Worm (Caenorhabditis elegans) whole organism, early embryonic: ENCODE measurements around the gene C50E10.1.
"Not testable (repeated sequence)": the region's sequence is repeated elsewhere in the genome, so short reads cannot be mapped to it uniquely, and the experiment has no call there.

Experiments used
- B0310.2 ChIP-seq: sonication (generic microtip); optimal IDR thresholded peaks from 2 replicates; lab custom pipeline; 2016; ENCODE audit warnings: mild to moderate bottlenecking, missing genetic modification characterization, missing compliant biosample characterization
- F13C5.2 ChIP-seq: sonication (generic microtip); optimal IDR thresholded peaks from 2 replicates; lab custom pipeline; 2017; ENCODE audit warnings: mild to moderate bottlenecking, missing genetic modification characterization, inconsistent platforms, missing compliant biosample characterization
- aly-1 ChIP-seq: sonication (generic microtip); optimal IDR thresholded peaks from 2 replicates; lab custom pipeline; 2016; ENCODE audit warnings: missing genetic modification characterization, missing compliant biosample characterization
- ama-1 ChIP-seq: fragments of 150-350 bp; optimal IDR thresholded peaks from 2 replicates; lab custom pipeline; 2014
- ceh-13 ChIP-seq: fragments of 200-800 bp; sonication (Bioruptor generic); optimal IDR thresholded peaks from 2 replicates; lab custom pipeline; 2018; ENCODE audit warnings: mild to moderate bottlenecking, missing genetic modification characterization, missing compliant biosample characterization
- ceh-36 ChIP-seq: sonication (generic microtip); optimal IDR thresholded peaks from 2 replicates; lab custom pipeline; 2016; ENCODE audit warnings: missing genetic modification characterization, inconsistent platforms, missing compliant biosample characterization
- ets-7 ChIP-seq: sonication (generic microtip); optimal IDR thresholded peaks from 2 replicates; lab custom pipeline; 2016; ENCODE audit warnings: missing genotype, missing genetic modification characterization, missing compliant biosample characterization
- flt-1 ChIP-seq: fragments of 200-800 bp; sonication (Bioruptor generic); IDR thresholded peaks from 2 replicates; pipeline ENCODE4 v1.3.6; 2022; ENCODE audit warnings: missing genetic modification characterization, missing compliant biosample characterization
- hmbx-1 ChIP-seq: sonication (generic microtip); optimal IDR thresholded peaks from 2 replicates; lab custom pipeline; 2016; ENCODE audit warnings: mild to moderate bottlenecking, missing genetic modification characterization, missing compliant biosample characterization
- hmg-4 ChIP-seq: fragments of 200-800 bp; sonication (Bioruptor generic); optimal IDR thresholded peaks from 2 replicates; lab custom pipeline; 2018; ENCODE audit warnings: mild to moderate bottlenecking, missing genetic modification characterization, missing compliant biosample characterization
- hnd-1 ChIP-seq: sonication (generic microtip); optimal IDR thresholded peaks from 2 replicates; lab custom pipeline; 2016; ENCODE audit warnings: missing genetic modification characterization, missing compliant biosample characterization
- pes-1 ChIP-seq: fragments of 200-800 bp; sonication (Bioruptor generic); IDR thresholded peaks from 2 replicates; pipeline ENCODE4 v1.3.6; 2022; ENCODE audit warnings: missing genetic modification reagents, missing genetic modification characterization, missing compliant biosample characterization
- scrt-1 ChIP-seq: fragments of 200-800 bp; sonication (Bioruptor generic); IDR thresholded peaks from 2 replicates; pipeline ENCODE4 v1.3.6; 2022; ENCODE audit warnings: missing genetic modification characterization, missing compliant biosample characterization
- sea-1 ChIP-seq: fragments of 200-800 bp; sonication (Bioruptor generic); conservative IDR thresholded peaks from 2 replicates; pipeline ENCODE4 v1.3.6; 2022; ENCODE audit warnings: missing genetic modification characterization, missing compliant biosample characterization
- tbx-11 ChIP-seq: fragments of 200-800 bp; sonication (Bioruptor generic); IDR thresholded peaks from 2 replicates; pipeline ENCODE4 v1.3.6; 2022; ENCODE audit warnings: missing genetic modification characterization, missing compliant biosample characterization
- tbx-37 ChIP-seq: fragments of 200-800 bp; sonication (Bioruptor generic); conservative IDR thresholded peaks from 2 replicates; pipeline ENCODE4 v1.3.6; 2022; ENCODE audit warnings: missing genetic modification reagents, missing genetic modification characterization, missing compliant biosample characterization
- tra-4 ChIP-seq: sonication (generic microtip); optimal IDR thresholded peaks from 2 replicates; lab custom pipeline; 2017; ENCODE audit warnings: missing genetic modification characterization, missing compliant biosample characterization

The C50E10.1 gene

DNA sequence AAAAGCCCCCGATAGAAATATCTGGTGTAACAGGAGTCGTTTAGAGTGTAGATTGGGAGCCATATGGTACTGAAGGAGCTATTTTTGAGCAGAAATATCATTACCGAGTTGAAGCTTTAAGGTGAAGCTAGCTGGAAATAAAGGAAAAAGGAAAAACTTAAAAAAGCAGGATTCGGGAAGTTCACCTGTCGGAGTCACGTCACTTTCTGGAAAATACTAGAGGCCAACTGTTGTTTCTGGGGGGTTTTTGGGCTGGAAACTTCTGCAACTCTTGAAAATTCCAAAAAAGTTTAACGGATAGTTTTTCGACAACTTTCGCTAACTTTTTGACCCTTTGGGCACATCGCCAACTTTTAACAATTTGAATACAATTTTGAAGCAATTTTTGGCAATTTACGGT is 21.1 kb upstream of the C50E10.1 start, which contains the start of gene sre-53:
TSS of gene sre-53 (minus strand) at position 101 of the 400 bp plus-strand sequence.
- TF ChIP-seq scrt-1 (GFP tag; lab: Robert Waterston, UW): no peak

DNA sequence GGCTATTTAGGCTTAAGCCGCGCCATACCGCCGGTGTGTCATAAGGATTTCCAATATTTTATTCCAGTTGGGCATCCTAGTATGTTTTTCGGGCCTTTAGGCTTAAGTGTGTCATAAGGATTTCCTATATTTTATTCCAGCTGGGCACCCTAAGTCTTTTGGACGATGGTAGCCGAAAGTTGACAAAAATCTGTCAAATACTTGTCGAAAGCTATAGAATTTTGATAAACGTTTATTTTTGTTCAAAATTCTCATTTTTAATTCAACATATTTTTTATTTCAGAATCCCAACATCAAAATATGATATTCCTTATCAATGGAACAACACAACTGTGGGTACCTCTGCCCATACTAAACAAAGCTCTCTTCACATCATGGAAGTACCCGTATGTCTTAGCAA is 16.3 kb upstream of the C50E10.1 start, which contains the start of gene sre-49:
TSS of gene sre-49 (plus strand) at position 301 of the 400 bp plus-strand sequence.
- not testable (repeated sequence) for TF ChIP-seq ets-7, hnd-1, F13C5.2 (tag; lab: Kevin White, UChicago)

DNA sequence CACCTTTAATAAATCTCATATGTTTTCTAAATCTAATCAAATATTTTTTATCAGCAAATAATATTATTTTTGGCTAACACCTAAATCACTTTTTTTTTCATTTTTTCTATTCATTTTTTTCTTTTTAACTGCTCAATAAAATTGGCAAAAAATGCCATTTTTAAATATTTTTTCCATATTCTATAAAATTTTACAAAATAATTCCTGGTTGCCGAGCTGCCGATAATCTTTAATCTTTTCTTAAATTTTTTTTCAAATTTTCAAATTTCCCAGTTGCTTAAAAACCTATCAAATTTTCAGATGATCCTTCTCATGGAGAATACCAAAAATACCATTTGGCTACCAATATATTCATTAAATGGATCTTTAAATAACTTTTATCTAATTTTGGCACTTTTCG is 9.3 kb upstream of the C50E10.1 start, which contains the start of gene sre-51:
TSS of gene sre-51 (plus strand) at position 301 of the 400 bp plus-strand sequence.
- TF ChIP-seq tbx-11 (GFP tag; lab: Robert Waterston, UW) (no peak), ceh-36 (tag; lab: Kevin White, UChicago) (no peak), F13C5.2 (tag; lab: Kevin White, UChicago) (no peak), sea-1 (GFP tag; lab: Robert Waterston, UW) (no peak), scrt-1 (GFP tag; lab: Robert Waterston, UW) (no peak), flt-1 (GFP tag; lab: Robert Waterston, UW) (no peak), pes-1 (GFP tag; lab: Robert Waterston, UW) (no peak), aly-1 (tag; lab: Kevin White, UChicago) (no peak), tra-4 (tag; lab: Kevin White, UChicago) (no peak), hnd-1 (tag; lab: Kevin White, UChicago) (no peak), ets-7 (tag; lab: Kevin White, UChicago) (no peak), tbx-37 (GFP tag; lab: Robert Waterston, UW) (no peak), hmg-4 (GFP tag; lab: Kevin White, UChicago) (no peak), ama-1 (lab: Kevin White, UChicago) (no peak)

DNA sequence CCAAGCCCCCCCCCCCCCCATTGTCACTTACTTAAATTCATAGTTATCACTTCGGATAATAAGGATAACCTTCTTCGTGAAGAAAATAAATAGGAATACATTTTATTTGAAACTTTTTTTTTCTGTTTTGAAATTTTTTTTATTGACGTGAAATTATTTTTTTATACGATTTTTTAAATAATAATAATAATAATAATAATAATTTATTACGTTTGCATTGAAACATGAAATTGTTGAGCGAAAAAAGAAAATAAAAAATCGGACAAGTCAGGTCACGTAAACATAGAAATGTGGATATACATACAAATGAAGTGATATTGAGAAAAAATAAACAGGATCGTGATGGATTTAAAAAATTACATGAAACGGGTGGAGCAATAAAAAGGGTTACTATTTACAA is 7.4 kb upstream of the C50E10.1 start, which contains the start of gene C50E10.2:
TSS of gene C50E10.2 (minus strand) at position 101 of the 400 bp plus-strand sequence.
- no peak for TF ChIP-seq B0310.2 (tag; lab: Kevin White, UChicago)
- no peak for TF ChIP-seq ceh-13 (GFP tag; lab: Kevin White, UChicago)
- TF ChIP-seq tra-4 (tag; lab: Kevin White, UChicago): no peak
- TF ChIP-seq ets-7 (tag; lab: Kevin White, UChicago): no peak
- TF ChIP-seq hmg-4 (GFP tag; lab: Kevin White, UChicago): no peak
- TF ChIP-seq tbx-11 (GFP tag; lab: Robert Waterston, UW): no peak
- no peak for TF ChIP-seq aly-1 (tag; lab: Kevin White, UChicago)
- no peak for TF ChIP-seq pes-1 (GFP tag; lab: Robert Waterston, UW)
- no peak for TF ChIP-seq hnd-1 (tag; lab: Kevin White, UChicago)
- no peak for TF ChIP-seq hmbx-1 (tag; lab: Kevin White, UChicago)
- TF ChIP-seq ceh-36 (tag; lab: Kevin White, UChicago): no peak
- TF ChIP-seq flt-1 (GFP tag; lab: Robert Waterston, UW): no peak
- TF ChIP-seq sea-1 (GFP tag; lab: Robert Waterston, UW): no peak
- no peak for TF ChIP-seq ama-1 (lab: Kevin White, UChicago)
- TF ChIP-seq F13C5.2 (tag; lab: Kevin White, UChicago): no peak
- TF ChIP-seq scrt-1 (GFP tag; lab: Robert Waterston, UW): no peak
- no peak for TF ChIP-seq tbx-37 (GFP tag; lab: Robert Waterston, UW)

DNA sequence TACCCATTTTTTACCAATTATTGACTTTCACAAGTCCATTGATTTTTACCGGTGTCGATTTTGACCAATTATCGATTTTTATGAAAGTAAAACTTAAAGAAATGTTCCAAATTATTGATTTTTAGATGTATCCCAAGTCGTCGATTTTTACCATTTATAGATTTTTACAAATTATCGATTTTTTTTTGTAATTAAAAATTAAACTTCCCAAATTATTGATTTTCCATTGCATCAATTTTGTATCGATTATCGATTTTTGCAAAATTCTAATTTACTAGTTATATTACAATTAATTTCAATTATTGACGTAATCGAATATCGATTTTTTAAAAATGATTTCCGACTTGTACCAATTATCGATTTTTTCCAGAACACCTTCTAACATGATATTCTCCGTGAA is 888 bp upstream of the C50E10.1 start, which contains the start of gene sre-50:
TSS of gene sre-50 (plus strand) at position 384 of the 400 bp plus-strand sequence.
- no peak for TF ChIP-seq ets-7 (tag; lab: Kevin White, UChicago)
- no peak for TF ChIP-seq B0310.2 (tag; lab: Kevin White, UChicago)
- no peak for TF ChIP-seq hnd-1 (tag; lab: Kevin White, UChicago)
- TF ChIP-seq tra-4 (tag; lab: Kevin White, UChicago): no peak
- TF ChIP-seq hmbx-1 (tag; lab: Kevin White, UChicago): no peak
- no peak for TF ChIP-seq pes-1 (GFP tag; lab: Robert Waterston, UW)
- no peak for TF ChIP-seq ama-1 (lab: Kevin White, UChicago)
- no peak for TF ChIP-seq scrt-1 (GFP tag; lab: Robert Waterston, UW)
- TF ChIP-seq ceh-13 (GFP tag; lab: Kevin White, UChicago): no peak
- no peak for TF ChIP-seq hmg-4 (GFP tag; lab: Kevin White, UChicago)
- TF ChIP-seq aly-1 (tag; lab: Kevin White, UChicago): no peak
- TF ChIP-seq tbx-37 (GFP tag; lab: Robert Waterston, UW): no peak
- TF ChIP-seq tbx-11 (GFP tag; lab: Robert Waterston, UW): no peak
- TF ChIP-seq flt-1 (GFP tag; lab: Robert Waterston, UW): no peak

DNA sequence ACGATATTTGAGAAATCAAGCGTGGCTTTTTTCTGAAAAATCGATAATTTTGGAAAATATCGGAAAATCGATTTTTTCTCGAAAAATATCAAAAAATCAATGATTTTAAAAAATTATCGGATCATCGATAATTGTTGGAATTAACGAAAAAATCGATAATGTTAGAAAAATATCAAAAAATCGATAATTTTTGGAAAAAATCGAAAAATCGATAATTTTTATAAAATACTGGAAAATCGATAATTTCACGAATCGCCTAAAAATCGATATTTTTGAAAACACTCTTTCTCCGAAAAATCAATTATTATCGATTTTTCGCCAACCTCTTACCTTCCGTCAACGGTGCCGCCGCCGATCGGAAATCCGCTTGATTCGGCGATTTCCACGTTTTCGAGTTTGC is 1.0 kb downstream of the C50E10.1 start:
- TF ChIP-seq F13C5.2 (tag; lab: Kevin White, UChicago) (no peak), tbx-37 (GFP tag; lab: Robert Waterston, UW) (no peak), tbx-11 (GFP tag; lab: Robert Waterston, UW) (no peak), hmbx-1 (tag; lab: Kevin White, UChicago) (no peak)

DNA sequence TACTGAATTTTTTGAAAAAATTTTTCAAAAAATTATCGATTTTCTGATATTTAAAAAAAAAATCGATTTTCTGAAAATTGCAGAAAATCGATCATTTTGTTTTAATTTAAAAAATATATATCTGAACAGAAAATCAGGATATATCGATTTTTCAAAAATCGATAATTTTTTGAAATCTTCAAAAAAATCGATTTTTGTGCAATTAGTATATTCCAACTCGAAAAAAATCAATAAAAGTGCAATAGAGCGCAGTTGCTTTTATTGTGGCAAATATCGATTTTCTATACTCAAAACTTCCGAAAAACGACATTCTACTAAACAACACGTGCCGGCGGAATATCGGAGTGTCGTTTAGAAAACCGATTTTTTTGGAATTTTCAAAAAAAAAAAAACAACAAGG is 1.6 kb downstream of the C50E10.1 start:
- TF ChIP-seq pes-1 (GFP tag; lab: Robert Waterston, UW): no peak
- no peak for TF ChIP-seq B0310.2 (tag; lab: Kevin White, UChicago)
- TF ChIP-seq ceh-36 (tag; lab: Kevin White, UChicago): no peak
- no peak for TF ChIP-seq tra-4 (tag; lab: Kevin White, UChicago)
- TF ChIP-seq hnd-1 (tag; lab: Kevin White, UChicago): no peak
- TF ChIP-seq ceh-13 (GFP tag; lab: Kevin White, UChicago): no peak
- TF ChIP-seq tbx-37 (GFP tag; lab: Robert Waterston, UW): no peak
- no peak for TF ChIP-seq scrt-1 (GFP tag; lab: Robert Waterston, UW)
- no peak for TF ChIP-seq F13C5.2 (tag; lab: Kevin White, UChicago)
- no peak for TF ChIP-seq ets-7 (tag; lab: Kevin White, UChicago)
- no peak for TF ChIP-seq hmg-4 (GFP tag; lab: Kevin White, UChicago)
- TF ChIP-seq tbx-11 (GFP tag; lab: Robert Waterston, UW): no peak
- no peak for TF ChIP-seq aly-1 (tag; lab: Kevin White, UChicago)
- no peak for TF ChIP-seq hmbx-1 (tag; lab: Kevin White, UChicago)
- no peak for TF ChIP-seq sea-1 (GFP tag; lab: Robert Waterston, UW)
- no peak for TF ChIP-seq flt-1 (GFP tag; lab: Robert Waterston, UW)
- no peak for TF ChIP-seq ama-1 (lab: Kevin White, UChicago)
